4 fruit fly cellular contexts compared by ENCODE assay signal in genomic region chrX:6601144-6601543, dm6.
A peak's percentile ranks its signal among the peaks of the same experiment; 100 is the strongest.
TF ChIP-seq lines count a peak whose summit lies in the region.

No protein-coding gene starts in this region.

- TF ChIP-seq CTCF in whole organism, embryonic (GFP tag; optimal IDR thresholded peaks at IDR 0.05; lab: Kevin White, UChicago): no peak

TF ChIP-seq in whole organism, embryonic, 481 proteins besides CTCF, POLR2A, EP300 and RAD21 (continues in another document):
- TF ChIP-seq mld (GFP tag; IDR thresholded peaks at IDR 0.05; lab: Robert Waterston, UW; ENCODE audit: partially characterized antibody) (no peak), CG1024 (GFP tag; IDR thresholded peaks at IDR 0.05; lab: Robert Waterston, UW) (no peak), fd3F (GFP tag; optimal IDR thresholded peaks at IDR 0.05; lab: Kevin White, UChicago) (no peak), tap (tag; optimal IDR thresholded peaks at IDR 0.05; lab: Kevin White, UChicago) (no peak), scrt (GFP tag; optimal IDR thresholded peaks at IDR 0.05; lab: Kevin White, UChicago) (peak; percentile 66), tll (GFP tag; optimal IDR thresholded peaks at IDR 0.05; lab: Kevin White, UChicago) (no peak), NFAT (GFP tag; IDR thresholded peaks at IDR 0.05; lab: Robert Waterston, UW) (no peak), klu (GFP tag; IDR thresholded peaks at IDR 0.05; lab: Robert Waterston, UW) (no peak), ara (GFP tag; IDR thresholded peaks at IDR 0.05; lab: Robert Waterston, UW) (no peak), MESR4 (GFP tag; optimal IDR thresholded peaks at IDR 0.05; lab: Kevin White, UChicago) (no peak), pb (GFP tag; optimal IDR thresholded peaks at IDR 0.05; lab: Kevin White, UChicago) (no peak), pho (GFP tag; optimal IDR thresholded peaks at IDR 0.05; lab: Kevin White, UChicago) (no peak), slp2 (GFP tag; optimal IDR thresholded peaks at IDR 0.05; lab: Kevin White, UChicago) (no peak), CG16813 (GFP tag; IDR thresholded peaks at IDR 0.05; lab: Robert Waterston, UW; ENCODE audit: partially characterized antibody) (no peak), CG1792 (GFP tag; optimal IDR thresholded peaks at IDR 0.05; lab: Kevin White, UChicago) (no peak), Xbp1 (GFP tag; optimal IDR thresholded peaks at IDR 0.05; lab: Kevin White, UChicago) (no peak), CG4820 (GFP tag; optimal IDR thresholded peaks at IDR 0.05; lab: Kevin White, UChicago) (no peak), croc (GFP tag; conservative IDR thresholded peaks at IDR 0.05; lab: Robert Waterston, UW) (no peak), bcd (GFP tag; optimal IDR thresholded peaks at IDR 0.05; lab: Kevin White, UChicago) (peak; percentile 1), CG15073 (GFP tag; optimal IDR thresholded peaks at IDR 0.05; lab: Kevin White, UChicago) (no peak), wek (GFP tag; optimal IDR thresholded peaks at IDR 0.05; lab: Kevin White, UChicago) (no peak), CG13287 (GFP tag; IDR thresholded peaks at IDR 0.05; lab: Robert Waterston, UW; ENCODE audit: partially characterized antibody) (no peak), ash1 (GFP tag; optimal IDR thresholded peaks at IDR 0.05; lab: Kevin White, UChicago) (no peak), CG18619 (GFP tag; optimal IDR thresholded peaks at IDR 0.05; lab: Kevin White, UChicago) (no peak)

TF ChIP-seq in whole organism, prepupa, 60 proteins besides CTCF, POLR2A, EP300 and RAD21 (continues in another document):
- TF ChIP-seq achi (GFP tag; optimal IDR thresholded peaks at IDR 0.05; lab: Kevin White, UChicago) (peak; percentile 34), eg (GFP tag; IDR thresholded peaks at IDR 0.05; lab: Robert Waterston, UW) (peak; percentile 68; the same call in 2 of the 3 replicates), Ets21C (GFP tag; optimal IDR thresholded peaks at IDR 0.05; lab: Kevin White, UChicago) (no peak), Eip93F (GFP tag; optimal IDR thresholded peaks at IDR 0.05; lab: Kevin White, UChicago) (no peak), Smox (GFP tag; optimal IDR thresholded peaks at IDR 0.05; lab: Kevin White, UChicago) (peak; percentile 42), CG10669 (GFP tag; optimal IDR thresholded peaks at IDR 0.05; lab: Kevin White, UChicago) (peak; percentile 54), Eip75B (GFP tag; optimal IDR thresholded peaks at IDR 0.05; lab: Kevin White, UChicago) (peak; percentile 26), CG31627 (GFP tag; optimal IDR thresholded peaks at IDR 0.05; lab: Kevin White, UChicago) (peak; percentile 18), Gug (GFP tag; IDR thresholded peaks at IDR 0.05; lab: Robert Waterston, UW) (peak; percentile 32; the same call in 1 of the 2 replicates), Sox15 (GFP tag; optimal IDR thresholded peaks at IDR 0.05; lab: Kevin White, UChicago) (no peak), OdsH (GFP tag; optimal IDR thresholded peaks at IDR 0.05; lab: Kevin White, UChicago) (peak; percentile 39), acj6 (GFP tag; optimal IDR thresholded peaks at IDR 0.05; lab: Kevin White, UChicago) (peak; percentile 33), fkh (GFP tag; optimal IDR thresholded peaks at IDR 0.05; lab: Kevin White, UChicago) (peak; percentile 15), CG6163 (GFP tag; IDR thresholded peaks at IDR 0.05; lab: Robert Waterston, UW) (peak; percentile 60; the same call in 2 of the 3 replicates), fd85E (GFP tag; optimal IDR thresholded peaks at IDR 0.05; lab: Kevin White, UChicago) (no peak), CG6792 (GFP tag; optimal IDR thresholded peaks at IDR 0.05; lab: Kevin White, UChicago) (peak; percentile 34), dsx (GFP tag; optimal IDR thresholded peaks at IDR 0.05; lab: Kevin White, UChicago; ENCODE audit: poor library complexity, severe bottlenecking) (peak; percentile 11), CG7368 (GFP tag; optimal IDR thresholded peaks at IDR 0.05; lab: Kevin White, UChicago) (peak; percentile 2), esn (GFP tag; optimal IDR thresholded peaks at IDR 0.05; lab: Kevin White, UChicago) (peak; percentile 59), CG11294 (GFP tag; IDR thresholded peaks at IDR 0.05; lab: Robert Waterston, UW) (no peak), vri (GFP tag; optimal IDR thresholded peaks at IDR 0.05; lab: Kevin White, UChicago) (no peak), CG8119 (GFP tag; IDR thresholded peaks at IDR 0.05; lab: Robert Waterston, UW) (0 out of 3 replicates have a peak, but pooled peaks have one; percentile 26)

TF ChIP-seq in whole organism, pupa, 21 proteins besides CTCF, POLR2A, EP300 and RAD21:
- TF ChIP-seq Snoo (tag; optimal IDR thresholded peaks at IDR 0.05; lab: Kevin White, UChicago) (peak; percentile 19), CG4496 (GFP tag; IDR thresholded peaks at IDR 0.05; lab: Robert Waterston, UW) (peak; percentile 78), CG8301 (tag; optimal IDR thresholded peaks at IDR 0.05; lab: Kevin White, UChicago) (peak; percentile 35), CG34367 (tag; optimal IDR thresholded peaks at IDR 0.05; lab: Kevin White, UChicago) (peak; percentile 34), Pif1B (GFP tag; optimal IDR thresholded peaks at IDR 0.05; lab: Kevin White, UChicago) (no peak), CG10348 (GFP tag; IDR thresholded peaks at IDR 0.05; lab: Robert Waterston, UW) (no peak), CG15710 (tag; optimal IDR thresholded peaks at IDR 0.05; lab: Kevin White, UChicago) (peak; percentile 39), CG12605 (GFP tag; IDR thresholded peaks at IDR 0.05; lab: Robert Waterston, UW) (peak; percentile 39; the same call in 1 of the 2 replicates), CG14655 (GFP tag; optimal IDR thresholded peaks at IDR 0.05; lab: Kevin White, UChicago) (peak; percentile 21), CG9948 (tag; optimal IDR thresholded peaks at IDR 0.05; lab: Kevin White, UChicago) (peak; percentile 52), CG8159 (tag; optimal IDR thresholded peaks at IDR 0.05; lab: Kevin White, UChicago) (peak; percentile 54), EcR (GFP tag; optimal IDR thresholded peaks at IDR 0.05; lab: Kevin White, UChicago) (no peak), CG17806 (tag; optimal IDR thresholded peaks at IDR 0.05; lab: Kevin White, UChicago) (peak; percentile 42), Pif1A (GFP tag; optimal IDR thresholded peaks at IDR 0.05; lab: Kevin White, UChicago) (no peak), rn (GFP tag; IDR thresholded peaks at IDR 0.05; lab: Robert Waterston, UW) (no peak), CG13204 (GFP tag; optimal IDR thresholded peaks at IDR 0.05; lab: Kevin White, UChicago) (no peak), D1 (tag; optimal IDR thresholded peaks at IDR 0.05; lab: Kevin White, UChicago) (no peak), gl (tag; optimal IDR thresholded peaks at IDR 0.05; lab: Kevin White, UChicago) (no peak), fd96Ca (GFP tag; IDR thresholded peaks at IDR 0.05; lab: Robert Waterston, UW) (peak; percentile 35; the same call in 1 of the 3 replicates), CG32121 (GFP tag; IDR thresholded peaks at IDR 0.05; lab: Robert Waterston, UW) (0 out of 2 replicates have a peak, but pooled peaks have one; percentile 25), Ets98B (GFP tag; IDR thresholded peaks at IDR 0.05; lab: Robert Waterston, UW) (no peak)
TF ChIP-seq in whole organism, pupa: peak in this region for 12.

TF ChIP-seq in whole organism, wandering third instar larva, 38 proteins besides CTCF, POLR2A, EP300 and RAD21:
- TF ChIP-seq Jra (GFP tag; optimal IDR thresholded peaks at IDR 0.05; lab: Kevin White, UChicago): no peak
- TF ChIP-seq br (GFP tag; optimal IDR thresholded peaks at IDR 0.05; lab: Kevin White, UChicago): no peak
- peak; percentile 19 for TF ChIP-seq ey (GFP tag; optimal IDR thresholded peaks at IDR 0.05; lab: Kevin White, UChicago)
- TF ChIP-seq Sp1 (GFP tag; optimal IDR thresholded peaks at IDR 0.05; lab: Kevin White, UChicago): peak; percentile 7
- peak; percentile 47 for TF ChIP-seq rgr (GFP tag; optimal IDR thresholded peaks at IDR 0.05; lab: Kevin White, UChicago)
- TF ChIP-seq woc (GFP tag; optimal IDR thresholded peaks at IDR 0.05; lab: Kevin White, UChicago): peak; percentile 11
- TF ChIP-seq foxo (GFP tag; optimal IDR thresholded peaks at IDR 0.05; lab: Kevin White, UChicago): peak in 1 of 2 experiments; percentile 36
- peak; percentile 50 for TF ChIP-seq fru (GFP tag; optimal IDR thresholded peaks at IDR 0.05; lab: Kevin White, UChicago)
- TF ChIP-seq dmrt93B (GFP tag; optimal IDR thresholded peaks at IDR 0.05; lab: Kevin White, UChicago): no peak
- peak; percentile 49 for TF ChIP-seq h (GFP tag; optimal IDR thresholded peaks at IDR 0.05; lab: Kevin White, UChicago)
- TF ChIP-seq lola (GFP tag; optimal IDR thresholded peaks at IDR 0.05; lab: Kevin White, UChicago): no peak
- TF ChIP-seq tai (GFP tag; optimal IDR thresholded peaks at IDR 0.05; lab: Kevin White, UChicago): no peak
- TF ChIP-seq psq (GFP tag; optimal IDR thresholded peaks at IDR 0.05; lab: Kevin White, UChicago): no peak
- TF ChIP-seq sage (GFP tag; optimal IDR thresholded peaks at IDR 0.05; lab: Kevin White, UChicago): peak; percentile 17
- peak; percentile 7 for TF ChIP-seq OdsH (GFP tag; optimal IDR thresholded peaks at IDR 0.05; lab: Kevin White, UChicago)
- TF ChIP-seq Rel (GFP tag; optimal IDR thresholded peaks at IDR 0.05; lab: Kevin White, UChicago): no peak
- no peak for TF ChIP-seq Rel (tag; optimal IDR thresholded peaks at IDR 0.05; lab: Kevin White, UChicago)

Comparison
In these comparisons a context has a peak if more than half of its experiments do, and no peak if none do; other contexts are left out.
1. Of the 7 proteins assayed by ChIP-seq in both whole organism, embryonic and whole organism, prepupa: peak only in whole organism, embryonic: none; only in whole organism, prepupa: Gug, Hr39 and Sox102F; in both: none; in neither: 4.